Worm (Caenorhabditis elegans): Measurements from ENCODE around the gene pas-1.

DNA sequence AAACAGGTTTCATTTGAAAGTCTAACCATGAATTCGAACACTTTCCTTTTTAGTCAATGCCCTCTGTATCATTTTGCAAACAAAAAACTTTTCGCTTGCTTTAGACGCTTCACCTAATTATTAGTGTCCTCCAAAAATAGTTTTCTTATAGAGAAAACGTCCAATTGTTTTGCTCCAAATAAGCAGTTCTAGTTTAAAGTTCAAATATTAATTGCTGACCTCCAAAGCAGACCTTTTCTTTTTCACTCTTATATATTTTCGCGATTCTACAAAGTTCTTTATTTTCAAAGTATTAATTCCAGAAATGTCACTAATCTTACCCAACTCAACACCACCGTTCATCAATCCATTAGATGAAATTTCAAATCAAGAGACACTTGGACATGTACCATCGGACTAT is 13.6 kb downstream of the pas-1 start, which contains the start of gene gnrr-2:
- TF ChIP-seq pqm-1 (tag; optimal IDR thresholded peaks at IDR 0.05) (no peak), sox-2 (GFP tag; IDR thresholded peaks at IDR 0.05) (no peak), ets-4 (tag; optimal IDR thresholded peaks at IDR 0.05) (no peak), F13H6.1 (tag; optimal IDR thresholded peaks at IDR 0.05) (no peak)

All from whole organism, late embryonic.